Fruit fly (Drosophila melanogaster) whole organism, embryonic: ENCODE results near the gene CG4660.

Experiments used
- Abd-B ChIP-seq: fragments of 200-800 bp; sonication (Bioruptor generic); optimal IDR thresholded peaks from 2 replicates; lab custom pipeline; 2018; ENCODE audit warnings: missing biosample characterization, mild to moderate bottlenecking, missing genetic modification characterization, moderate library complexity
- Atf-2 ChIP-seq: fragments of 200-800 bp; sonication (Bioruptor generic); optimal IDR thresholded peaks from 2 replicates; lab custom pipeline; 2016; ENCODE audit warnings: missing biosample characterization, missing genetic modification characterization
- Awh ChIP-seq: fragments of 200-800 bp; sonication (Bioruptor generic); IDR thresholded peaks from 2 replicates; pipeline ENCODE4, ENCODE4 v1.3.6; 2022; ENCODE audit warnings: missing biosample characterization, missing genetic modification characterization
- BEAF-32 ChIP-seq: fragments of 200-800 bp; sonication (Bioruptor generic); optimal IDR thresholded peaks from 3 replicates; lab custom pipeline; 2017; ENCODE audit warnings: missing biosample characterization, missing genetic modification characterization, mild to moderate bottlenecking, moderate library complexity, missing genetic modification reagents
- CG12071 ChIP-seq: fragments of 200-800 bp; sonication (Bioruptor generic); optimal IDR thresholded peaks from 3 replicates; lab custom pipeline; 2018; ENCODE audit warnings: missing biosample characterization, mild to moderate bottlenecking, missing genetic modification characterization
- CG12391 ChIP-seq: fragments of 200-800 bp; sonication (Bioruptor generic); optimal IDR thresholded peaks from 3 replicates; lab custom pipeline; 2018; ENCODE audit warnings: missing biosample characterization, mild to moderate bottlenecking, missing genetic modification characterization, moderate library complexity
- CG13775 ChIP-seq: fragments of 200-800 bp; sonication (Bioruptor generic); optimal IDR thresholded peaks from 3 replicates; lab custom pipeline; 2017; ENCODE audit warnings: missing biosample characterization, mild to moderate bottlenecking, missing genetic modification characterization
- CG18011 ChIP-seq: fragments of 200-800 bp; sonication (Bioruptor generic); optimal IDR thresholded peaks from 2 replicates; lab custom pipeline; 2017; ENCODE audit warnings: missing biosample characterization, missing genetic modification characterization, mild to moderate bottlenecking, moderate library complexity, missing genotype
- CG18599 ChIP-seq: fragments of 200-800 bp; sonication (Bioruptor generic); optimal IDR thresholded peaks from 3 replicates; lab custom pipeline; 2017; ENCODE audit warnings: missing biosample characterization, missing genetic modification characterization, mild to moderate bottlenecking, moderate library complexity, missing genetic modification reagents
- CG2116 ChIP-seq: fragments of 200-800 bp; sonication (Bioruptor generic); optimal IDR thresholded peaks from 3 replicates; lab custom pipeline; 2018; ENCODE audit warnings: missing biosample characterization, mild to moderate bottlenecking, missing genetic modification characterization
- CG2129 ChIP-seq: fragments of 200-800 bp; sonication (Bioruptor generic); IDR thresholded peaks from 2 replicates; pipeline ENCODE4 v1.3.6; 2022; ENCODE audit warnings: missing biosample characterization, missing genetic modification characterization; ENCODE audit not compliant: partially characterized antibody
- CG31365 ChIP-seq: fragments of 200-800 bp; sonication (Bioruptor generic); optimal IDR thresholded peaks from 2 replicates; lab custom pipeline; 2018; ENCODE audit warnings: missing biosample characterization, mild to moderate bottlenecking, missing genetic modification characterization
- CG34376 ChIP-seq: fragments of 200-800 bp; sonication (Bioruptor generic); optimal IDR thresholded peaks from 2 replicates; lab custom pipeline; 2018; ENCODE audit warnings: missing biosample characterization, mild to moderate bottlenecking, missing genetic modification characterization
- CG7839 ChIP-seq: fragments of 200-800 bp; sonication (Bioruptor generic); optimal IDR thresholded peaks from 3 replicates; lab custom pipeline; 2018; ENCODE audit warnings: missing biosample characterization, mild to moderate bottlenecking, missing genetic modification characterization, moderate library complexity
- CTCF ChIP-seq: fragments of 200-800 bp; sonication (Bioruptor generic); optimal IDR thresholded peaks from 2 replicates; lab custom pipeline; 2017; ENCODE audit warnings: missing biosample characterization, mild to moderate bottlenecking, missing genetic modification characterization, moderate library complexity
- Camta ChIP-seq: fragments of 200-800 bp; sonication (Bioruptor generic); optimal IDR thresholded peaks from 2 replicates; lab custom pipeline; 2016; ENCODE audit warnings: missing biosample characterization, missing genetic modification characterization
- D ChIP-seq, 2 experiments: fragments of 200-800 bp in 1 of 2; fragments of >200 bp in 1 of 2; sonication (Bioruptor generic) in 1 of 2; optimal IDR thresholded peaks; 2 replicates in 1 of 2; 3 replicates in 1 of 2; lab custom pipeline; 2017; ENCODE audit warnings: mild to moderate bottlenecking in 1 of 2, missing biosample characterization in 1 of 2, missing genetic modification characterization in 1 of 2, missing genetic modification reagents in 1 of 2
- Dfd ChIP-seq, 2 experiments: fragments of >200 bp; optimal IDR thresholded peaks; 2 replicates each; lab custom pipeline; 2017; ENCODE audit warnings: missing biosample characterization in 2 of 2, missing genetic modification characterization in 2 of 2
- Doc3 ChIP-seq: fragments of 200-800 bp; sonication (Bioruptor generic); IDR thresholded peaks from 3 replicates; pipeline ENCODE4 v1.3.6; 2022; ENCODE audit warnings: missing biosample characterization, missing genetic modification characterization; ENCODE audit not compliant: partially characterized antibody
- Elba2 ChIP-seq: fragments of 200-800 bp; sonication (Bioruptor generic); optimal IDR thresholded peaks from 3 replicates; lab custom pipeline; 2016; ENCODE audit warnings: missing biosample characterization, missing genetic modification characterization
- HHEX ChIP-seq: fragments of 200-800 bp; sonication (Bioruptor generic); optimal IDR thresholded peaks from 3 replicates; lab custom pipeline; 2017; ENCODE audit warnings: missing biosample characterization, mild to moderate bottlenecking, missing genetic modification characterization, missing genetic modification reagents
- Neu2 ChIP-seq: fragments of 200-800 bp; sonication (Bioruptor generic); optimal IDR thresholded peaks from 3 replicates; lab custom pipeline; 2016; ENCODE audit warnings: missing biosample characterization, missing genetic modification characterization, borderline replicate concordance
- Nf-YC ChIP-seq: fragments of 200-800 bp; optimal IDR thresholded peaks from 3 replicates; lab custom pipeline; 2019; ENCODE audit warnings: missing biosample characterization, mild to moderate bottlenecking, missing genetic modification characterization, moderate library complexity
- Pdp1 ChIP-seq, 2 experiments: fragments of 200-800 bp; sonication (Bioruptor generic); optimal IDR thresholded peaks; 3 replicates each; lab custom pipeline; 2016; ENCODE audit warnings: missing biosample characterization in 2 of 2, missing genetic modification characterization in 2 of 2, mild to moderate bottlenecking in 1 of 2, moderate library complexity in 1 of 2
- Poxn ChIP-seq: fragments of 200-800 bp; sonication (Bioruptor generic); IDR thresholded peaks from 2 replicates; pipeline ENCODE4 v1.3.6; 2022; ENCODE audit warnings: missing biosample characterization, missing genetic modification characterization
- Sox102F ChIP-seq: fragments of 200-800 bp; sonication (Bioruptor generic); optimal IDR thresholded peaks from 2 replicates; lab custom pipeline; 2018; ENCODE audit warnings: missing biosample characterization, mild to moderate bottlenecking, missing genetic modification characterization, moderate library complexity
- Spps ChIP-seq: fragments of 200-800 bp; sonication (Bioruptor generic); optimal IDR thresholded peaks from 2 replicates; lab custom pipeline; 2018; ENCODE audit warnings: missing biosample characterization, mild to moderate bottlenecking, missing genetic modification characterization
- Xrp1 ChIP-seq: fragments of 200-800 bp; sonication (Bioruptor generic); IDR thresholded peaks from 2 replicates; pipeline ENCODE4 v1.3.6; 2022; ENCODE audit warnings: missing biosample characterization, missing genetic modification characterization
- bowl ChIP-seq: fragments of 200-800 bp; sonication (Bioruptor generic); IDR thresholded peaks from 2 replicates; pipeline ENCODE4 v1.3.6; 2022; ENCODE audit warnings: missing biosample characterization, missing genetic modification characterization
- cg ChIP-seq: fragments of 200-800 bp; sonication (Bioruptor generic); optimal IDR thresholded peaks from 3 replicates; lab custom pipeline; 2019; ENCODE audit warnings: missing biosample characterization, mild to moderate bottlenecking, missing genetic modification characterization, moderate library complexity
- ftz-f1 ChIP-seq: fragments of 200-800 bp; sonication (Bioruptor generic); optimal IDR thresholded peaks from 2 replicates; lab custom pipeline; 2016; ENCODE audit warnings: missing biosample characterization, missing genetic modification characterization
- gem ChIP-seq: fragments of 200-800 bp; sonication (Bioruptor generic); optimal IDR thresholded peaks from 2 replicates; lab custom pipeline; 2019; ENCODE audit warnings: missing biosample characterization, mild to moderate bottlenecking, missing genetic modification characterization, moderate library complexity
- gsb-n ChIP-seq: fragments of 200-800 bp; sonication (Bioruptor generic); optimal IDR thresholded peaks from 3 replicates; lab custom pipeline; 2018; ENCODE audit warnings: missing biosample characterization, mild to moderate bottlenecking, missing genetic modification characterization
- h ChIP-seq: fragments of >200 bp; optimal IDR thresholded peaks from 2 replicates; lab custom pipeline; 2017
- inv ChIP-seq: fragments of 200-800 bp; sonication (Bioruptor generic); IDR thresholded peaks from 2 replicates; pipeline ENCODE4 v1.3.6; 2022; ENCODE audit warnings: missing biosample characterization, missing genetic modification characterization; ENCODE audit not compliant: partially characterized antibody
- lab ChIP-seq: fragments of 200-800 bp; sonication (Bioruptor generic); optimal IDR thresholded peaks from 3 replicates; lab custom pipeline; 2017; ENCODE audit warnings: missing biosample characterization, missing genetic modification characterization, mild to moderate bottlenecking, moderate library complexity, missing genetic modification reagents
- peb ChIP-seq: fragments of 200-800 bp; sonication (Bioruptor generic); IDR thresholded peaks from 2 replicates; pipeline ENCODE4 v1.3.6; 2022; ENCODE audit warnings: missing biosample characterization, missing genetic modification characterization
- pzg ChIP-seq: fragments of 200-800 bp; sonication (Bioruptor generic); optimal IDR thresholded peaks from 3 replicates; lab custom pipeline; 2018; ENCODE audit warnings: missing biosample characterization, mild to moderate bottlenecking, missing genetic modification characterization, moderate library complexity
- ranshi ChIP-seq: fragments of 200-800 bp; sonication (Bioruptor generic); IDR thresholded peaks from 2 replicates; pipeline ENCODE4 v1.3.6; 2022; ENCODE audit warnings: missing biosample characterization, missing genetic modification characterization
- sens ChIP-seq: fragments of 200-800 bp; sonication (Bioruptor generic); peaks from one replicate; lab custom pipeline; 2016; ENCODE audit warnings: missing biosample characterization, missing genetic modification characterization
- sqz ChIP-seq: fragments of 200-800 bp; sonication (Bioruptor generic); optimal IDR thresholded peaks from 3 replicates; lab custom pipeline; 2018; ENCODE audit warnings: missing biosample characterization, mild to moderate bottlenecking, missing genetic modification characterization
- stwl ChIP-seq: fragments of 200-800 bp; sonication (Bioruptor generic); optimal IDR thresholded peaks from 3 replicates; lab custom pipeline; 2018; ENCODE audit warnings: missing biosample characterization, mild to moderate bottlenecking, missing genetic modification characterization, moderate library complexity
- sug ChIP-seq: fragments of 200-800 bp; optimal IDR thresholded peaks from 2 replicates; lab custom pipeline; 2019; ENCODE audit warnings: missing biosample characterization, mild to moderate bottlenecking, missing genetic modification characterization, moderate library complexity
- tin ChIP-seq: fragments of 200-800 bp; sonication (Bioruptor generic); optimal IDR thresholded peaks from 3 replicates; lab custom pipeline; 2016; ENCODE audit warnings: missing biosample characterization, missing genetic modification characterization
- toy ChIP-seq: fragments of 200-800 bp; sonication (Bioruptor generic); IDR thresholded peaks from 2 replicates; pipeline ENCODE4 v1.3.6; 2022; ENCODE audit warnings: missing biosample characterization, missing genetic modification characterization
- usp ChIP-seq: fragments of >200 bp; optimal IDR thresholded peaks from 2 replicates; lab custom pipeline; 2017; ENCODE audit warnings: missing biosample characterization, missing genetic modification characterization
- zfh2 ChIP-seq: fragments of 200-800 bp; sonication (Bioruptor generic); optimal IDR thresholded peaks from 2 replicates; lab custom pipeline; 2016; ENCODE audit warnings: missing biosample characterization, missing genetic modification characterization

The CG4660 gene

DNA sequence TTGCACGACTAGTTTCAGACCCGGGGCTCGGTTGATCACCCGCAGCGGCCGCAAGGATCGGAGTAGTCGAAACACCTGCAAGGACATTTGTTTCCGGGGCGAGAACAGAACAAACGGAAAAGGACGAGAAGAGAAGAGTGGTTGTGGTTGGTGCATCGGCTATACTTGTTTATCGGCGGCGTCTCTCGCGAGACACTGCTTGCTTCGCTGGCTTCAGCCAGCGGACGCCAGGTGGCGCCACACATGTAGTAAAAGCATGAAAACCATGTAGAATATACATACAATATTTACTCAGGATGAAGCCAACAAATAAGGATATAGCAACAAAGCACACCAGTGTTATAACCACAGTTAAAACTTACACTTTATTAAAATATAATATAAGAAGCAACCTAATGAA lies 28.7 kb upstream of the CG4660 start (continued):
- TF ChIP-seq ftz-f1 (GFP tag; lab: Kevin White, UChicago) (no peak), lab (GFP tag; lab: Kevin White, UChicago) (peak; percentile 40), sug (no peak), inv (no peak), CG12071 (no peak), Abd-B (GFP tag; lab: Kevin White, UChicago) (no peak), toy (GFP tag; lab: Robert Waterston, UW) (no peak; the same call in 1 of the 2 replicates), CG7839 (tag; lab: Kevin White, UChicago) (no peak), CG18011 (GFP tag; lab: Kevin White, UChicago) (no peak), Sox102F (GFP tag; lab: Kevin White, UChicago) (no peak), tin (GFP tag; lab: Kevin White, UChicago) (peak; percentile 16), usp (no peak), gem (peak; percentile 33), sens (GFP tag; lab: Kevin White, UChicago) (peak; percentile 48), D (optimal IDR thresholded peaks at IDR 0.05; lab: Kevin White, UChicago) (no peak), D (GFP tag; optimal IDR thresholded peaks at IDR 0.05; lab: Kevin White, UChicago) (peak; percentile 20), Elba2 (GFP tag; lab: Kevin White, UChicago) (no peak), Atf-2 (GFP tag; lab: Kevin White, UChicago) (peak; percentile 16), Neu2 (GFP tag; lab: Kevin White, UChicago) (no peak), ranshi (GFP tag; lab: Robert Waterston, UW) (peak; percentile 59), Awh (GFP tag; lab: Robert Waterston, UW) (peak; percentile 47; the same call in 1 of the 2 replicates), pzg (GFP tag; lab: Kevin White, UChicago) (no peak), bowl (0 out of 2 replicates have a peak, but pooled peaks have one; percentile 44), CG12391 (tag; lab: Kevin White, UChicago) (no peak), h (peak; percentile 19), Poxn (GFP tag; lab: Robert Waterston, UW) (no peak), CG34376 (no peak), zfh2 (GFP tag; lab: Kevin White, UChicago) (peak; percentile 1), Doc3 (GFP tag; lab: Robert Waterston, UW) (no peak), CG13775 (GFP tag; lab: Kevin White, UChicago) (peak; percentile 34), Spps (tag; lab: Kevin White, UChicago) (no peak), gsb-n (tag; lab: Kevin White, UChicago) (no peak), HHEX (GFP tag; lab: Kevin White, UChicago) (peak; percentile 19), Camta (GFP tag; lab: Kevin White, UChicago) (peak; percentile 22), Pdp1 (GFP tag; optimal IDR thresholded peaks at IDR 0.05; lab: Kevin White, UChicago) (peak in 1 of 2 experiments; percentile 40), CG2129 (no peak), sqz (no peak), BEAF-32 (GFP tag; lab: Kevin White, UChicago) (no peak), Xrp1 (peak; percentile 67), peb (GFP tag; lab: Robert Waterston, UW) (0 out of 2 replicates have a peak, but pooled peaks have one; percentile 17)
- TF ChIP-seq, all 482 proteins: peak for 180

DNA sequence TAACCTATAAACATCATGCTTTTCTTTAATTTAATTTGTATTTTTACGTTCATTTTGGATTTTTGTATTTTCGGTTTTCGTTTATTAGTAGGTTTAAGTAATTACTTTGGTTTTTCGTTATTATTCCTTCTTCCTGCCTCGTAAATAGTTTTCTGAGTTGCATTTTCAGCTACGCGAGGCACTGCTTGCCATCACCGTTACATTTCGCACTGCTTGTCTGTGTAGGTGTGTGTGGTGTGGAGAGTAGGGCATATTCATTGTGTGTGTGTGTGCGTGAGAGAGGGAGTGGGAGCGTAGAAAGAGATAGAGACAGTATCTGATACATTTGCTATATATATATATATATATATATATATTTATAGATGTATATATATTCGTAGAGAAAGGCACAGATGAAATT lies 23.6 kb upstream of the CG4660 start:
- TF ChIP-seq Dfd (GFP tag; optimal IDR thresholded peaks at IDR 0.05; lab: Kevin White, UChicago) = peak in 1 of 2 experiments; percentile 18
- peak; percentile 58 for TF ChIP-seq cg (GFP tag; lab: Kevin White, UChicago)
- peak; percentile 57 for TF ChIP-seq CTCF (GFP tag; lab: Kevin White, UChicago)
- TF ChIP-seq CG31365 (tag; lab: Kevin White, UChicago) = peak; percentile 93
- no peak for TF ChIP-seq CG18599 (GFP tag; lab: Kevin White, UChicago)
- TF ChIP-seq CG2116 (GFP tag; lab: Kevin White, UChicago) = peak; percentile 43
- TF ChIP-seq stwl (tag; lab: Kevin White, UChicago) = peak; percentile 63
- TF ChIP-seq Nf-YC = no peak
